Worm (Caenorhabditis elegans) whole organism, L4 larva: Measurements from ENCODE around the gene set-17.
A peak's percentile ranks its signal among the peaks of the same experiment; 100 is the strongest.

ENCODE experiments used
- F44E2.7 ChIP-seq: fragments of 200-800 bp; sonication (Bioruptor generic); IDR thresholded peaks from 2 replicates; pipeline ENCODE4 v2.1.2; 2022; ENCODE audit warnings: missing genetic modification characterization, missing compliant biosample characterization
- Y75B8A.6 ChIP-seq: fragments of 200-800 bp; sonication (Bioruptor generic); IDR thresholded peaks from 2 replicates; pipeline ENCODE4 v1.3.6; 2022; ENCODE audit warnings: missing genetic modification reagents, missing genetic modification characterization, missing compliant biosample characterization
- aha-1 ChIP-seq: fragments of 150-350 bp; peaks from one replicate; lab custom pipeline; 2014; ENCODE audit warnings: missing biosample characterization, missing genetic modification characterization
- ama-1 ChIP-seq: fragments of 150-350 bp; optimal IDR thresholded peaks from 2 replicates; lab custom pipeline; 2014; ENCODE audit warnings: inconsistent platforms, mixed read lengths
- attf-4 ChIP-seq: sonication (generic microtip); optimal IDR thresholded peaks from 3 replicates; lab custom pipeline; 2017; ENCODE audit warnings: missing biosample characterization, missing genetic modification characterization
- ceh-20 ChIP-seq: fragments of 200-800 bp; sonication (Bioruptor generic); IDR thresholded peaks from 2 replicates; pipeline ENCODE4 v1.3.6; 2022; ENCODE audit warnings: missing genetic modification reagents, missing genetic modification characterization, missing compliant biosample characterization
- ceh-28 ChIP-seq: fragments of 150-350 bp; optimal IDR thresholded peaks from 2 replicates; lab custom pipeline; 2014; ENCODE audit warnings: missing biosample characterization, missing genetic modification reagents, missing genetic modification characterization
- ceh-82 ChIP-seq: sonication (generic microtip); optimal IDR thresholded peaks from 2 replicates; lab custom pipeline; 2017; ENCODE audit warnings: missing biosample characterization, missing genetic modification characterization
- ctbp-1 ChIP-seq: fragments of 200-800 bp; sonication (Bioruptor generic); IDR thresholded peaks from 2 replicates; pipeline ENCODE4 v1.3.6; 2022; ENCODE audit warnings: missing genetic modification reagents, missing genetic modification characterization, missing compliant biosample characterization
- dmd-6 ChIP-seq: fragments of 200-800 bp; sonication (Bioruptor generic); IDR thresholded peaks from 2 replicates; pipeline ENCODE4 v1.3.6; 2022; ENCODE audit warnings: missing genetic modification reagents, missing genetic modification characterization, missing compliant biosample characterization
- duxl-1 ChIP-seq: sonication (generic microtip); optimal IDR thresholded peaks from 2 replicates; lab custom pipeline; 2016; ENCODE audit warnings: mild to moderate bottlenecking, missing genetic modification characterization, moderate library complexity, missing compliant biosample characterization; ENCODE audit not compliant: poor library complexity
- dve-1 ChIP-seq: sonication (generic microtip); optimal IDR thresholded peaks from 2 replicates; lab custom pipeline; 2017; ENCODE audit warnings: antibody characterized with exemption, mild to moderate bottlenecking, missing genetic modification characterization, missing compliant biosample characterization; ENCODE audit not compliant: insufficient read depth
- egl-43 ChIP-seq: fragments of 200-800 bp; sonication (Bioruptor generic); IDR thresholded peaks from 2 replicates; pipeline ENCODE4 v1.3.6; 2022; ENCODE audit warnings: missing genetic modification reagents, missing genetic modification characterization, missing compliant biosample characterization
- fos-1 ChIP-seq: fragments of 150-350 bp; optimal IDR thresholded peaks from 2 replicates; lab custom pipeline; 2014; ENCODE audit warnings: missing biosample characterization, missing genetic modification characterization
- gei-8 ChIP-seq: fragments of 200-800 bp; sonication (Bioruptor generic); optimal IDR thresholded peaks from 2 replicates; lab custom pipeline; 2018; ENCODE audit warnings: mild to moderate bottlenecking, missing genetic modification characterization, missing compliant biosample characterization
- lin-13 ChIP-seq: fragments of 150-350 bp; optimal IDR thresholded peaks from 2 replicates; lab custom pipeline; 2014; ENCODE audit warnings: missing biosample characterization, missing genetic modification reagents, missing genetic modification characterization
- lsy-2 ChIP-seq, 2 experiments: fragments of 150-350 bp in 1 of 2; sonication (generic microtip) in 1 of 2; optimal IDR thresholded peaks; 2 replicates each; lab custom pipeline; 2014 to 2017; ENCODE audit warnings: missing biosample characterization in 2 of 2, missing genetic modification characterization in 2 of 2
- mdt-29 ChIP-seq: fragments of 200-800 bp; sonication (Bioruptor generic); IDR thresholded peaks from 2 replicates; pipeline ENCODE4 v1.3.6; 2022; ENCODE audit warnings: missing genetic modification reagents, missing genetic modification characterization, missing compliant biosample characterization
- mxl-2 ChIP-seq: fragments of 200-800 bp; sonication (Bioruptor generic); conservative IDR thresholded peaks from 2 replicates; pipeline ENCODE4 v1.3.6; 2022; ENCODE audit warnings: missing genetic modification reagents, missing genetic modification characterization, missing compliant biosample characterization
- nhr-10 ChIP-seq: fragments of 150-350 bp; optimal IDR thresholded peaks from 2 replicates; lab custom pipeline; 2014; ENCODE audit warnings: missing biosample characterization, missing genetic modification characterization
- nhr-28 ChIP-seq: fragments of 150-350 bp; optimal IDR thresholded peaks from 2 replicates; lab custom pipeline; 2014; ENCODE audit warnings: missing biosample characterization, missing genetic modification characterization
- nhr-41 ChIP-seq: fragments of 200-800 bp; sonication (Bioruptor generic); IDR thresholded peaks from 2 replicates; pipeline ENCODE4 v1.3.6; 2022; ENCODE audit warnings: missing genetic modification reagents, missing genetic modification characterization, missing compliant biosample characterization
- nhr-6 ChIP-seq: fragments of 150-350 bp; optimal IDR thresholded peaks from 2 replicates; lab custom pipeline; 2014; ENCODE audit warnings: missing biosample characterization, missing genetic modification characterization
- rbr-2 ChIP-seq: sonication (generic microtip); optimal IDR thresholded peaks from 2 replicates; lab custom pipeline; 2016; ENCODE audit warnings: missing genotype, missing genetic modification characterization, missing compliant biosample characterization
- snpc-1.2 ChIP-seq: fragments of 200-800 bp; sonication (Bioruptor generic); IDR thresholded peaks from 2 replicates; pipeline ENCODE4 v1.3.6; 2022; ENCODE audit warnings: missing genetic modification reagents, missing genetic modification characterization, missing compliant biosample characterization
- spr-1 ChIP-seq: sonication (generic microtip); optimal IDR thresholded peaks from 2 replicates; lab custom pipeline; 2016; ENCODE audit warnings: mild to moderate bottlenecking, missing genetic modification characterization, missing compliant biosample characterization
- tra-1 ChIP-seq: fragments of 200-800 bp; sonication (Bioruptor generic); IDR thresholded peaks from 2 replicates; pipeline ENCODE4 v1.3.6; 2022; ENCODE audit warnings: missing genetic modification reagents, missing genetic modification characterization, missing compliant biosample characterization
- unc-39 ChIP-seq: sonication (generic microtip); optimal IDR thresholded peaks from 2 replicates; lab custom pipeline; 2017; ENCODE audit warnings: missing biosample characterization, missing genetic modification characterization
- unc-62 ChIP-seq, 3 experiments: fragments of 150-350 bp in 1 of 3; sonication (generic microtip); optimal IDR thresholded peaks in 2 of 3; peaks in 1 of 3; 1 replicate in 1 of 3; 2 replicates in 2 of 3; lab custom pipeline; 2014 to 2017; ENCODE audit warnings: missing biosample characterization in 3 of 3, missing genetic modification characterization in 3 of 3, missing genetic modification reagents in 3 of 3, missing genotype in 1 of 3
- zag-1 ChIP-seq: fragments of 150-350 bp; optimal IDR thresholded peaks from 2 replicates; lab custom pipeline; 2014; ENCODE audit warnings: missing biosample characterization, missing genetic modification characterization
- zfp-3 ChIP-seq: fragments of 200-800 bp; sonication (Bioruptor generic); conservative IDR thresholded peaks from 2 replicates; pipeline ENCODE4 v1.3.6; 2022; ENCODE audit warnings: missing genetic modification reagents, missing genetic modification characterization, missing compliant biosample characterization

Gene set-17

ce11 chrII:8916656-8917055 is 23.6 kb downstream of the set-17 start:
- no peak for TF ChIP-seq ceh-28 (tag; lab: Kevin White, UChicago)

- TF ChIP-seq dmd-6 (GFP tag; lab: Robert Waterston, UW): peak; percentile 89
- no peak for TF ChIP-seq mxl-2 (GFP tag; lab: Robert Waterston, UW)
- TF ChIP-seq tra-1: peak; percentile 47; the same call in 1 of the 2 replicates
- TF ChIP-seq unc-39 (tag; lab: Kevin White, UChicago): no peak
- peak; percentile 68; the same call in 1 of the 2 replicates for TF ChIP-seq ceh-20 (GFP tag; lab: Robert Waterston, UW)
- no peak for TF ChIP-seq snpc-1.2 (GFP tag; lab: Robert Waterston, UW)
- peak; percentile 15 for TF ChIP-seq dve-1 (tag; lab: Kevin White, UChicago)
Measured at ce11 chrII:8914654-8915053, 25.6 kb downstream of the set-17 start.

- TF ChIP-seq nhr-10: no peak
- TF ChIP-seq spr-1 (tag; lab: Kevin White, UChicago): no peak
- no peak for TF ChIP-seq Y75B8A.6 (GFP tag; lab: Robert Waterston, UW)
- TF ChIP-seq lin-13 (GFP tag; lab: Kevin White, UChicago): no peak
- no peak for TF ChIP-seq snpc-1.2 (GFP tag; lab: Robert Waterston, UW)
- TF ChIP-seq zag-1: no peak
- no peak for TF ChIP-seq nhr-6
- TF ChIP-seq rbr-2 (tag; lab: Kevin White, UChicago): no peak
- TF ChIP-seq, all 104 proteins: peak for 0
Measured at ce11 chrII:8912523-8913017, 27.7 kb downstream of the set-17 start.

ce11 chrII:8911929-8912328 is 28.4 kb downstream of the set-17 start, which contains the start of gene B0457.4:
Gene B0457.4, minus strand, starts transcription at chrII:8912029.
- TF ChIP-seq nhr-28 (tag; lab: Kevin White, UChicago) (no peak), tra-1 (no peak), aha-1 (tag; lab: Kevin White, UChicago) (no peak), duxl-1 (tag; lab: Kevin White, UChicago) (no peak), fos-1 (no peak), zfp-3 (GFP tag; lab: Robert Waterston, UW) (no peak), lin-13 (GFP tag; lab: Kevin White, UChicago) (no peak), attf-4 (tag; lab: Kevin White, UChicago) (no peak), gei-8 (no peak), ceh-82 (tag; lab: Kevin White, UChicago) (no peak), egl-43 (GFP tag; lab: Robert Waterston, UW) (no peak), ctbp-1 (GFP tag; lab: Robert Waterston, UW) (no peak), mdt-29 (no peak)

- TF ChIP-seq ama-1 (lab: Kevin White, UChicago) (no peak), unc-62 (GFP tag; optimal IDR thresholded peaks at IDR 0.05 in 1 of 2; lab: Kevin White, UChicago) (peak in 1 of 2 experiments; percentile 96), unc-62 (tag; optimal IDR thresholded peaks at IDR 0.05; lab: Kevin White, UChicago) (no peak), lsy-2 (tag; optimal IDR thresholded peaks at IDR 0.05; lab: Kevin White, UChicago) (no peak), spr-1 (tag; lab: Kevin White, UChicago) (no peak)
Measured at ce11 chrII:8903871-8904270, 36.4 kb downstream of the set-17 start.

ce11 chrII:8899357-8899748 is 40.9 kb downstream of the set-17 start:
- TF ChIP-seq nhr-41 (GFP tag; lab: Robert Waterston, UW) (no peak), attf-4 (tag; lab: Kevin White, UChicago) (no peak), F44E2.7 (GFP tag; lab: Robert Waterston, UW) (no peak)
